Worm (Caenorhabditis elegans) whole organism, L2 larva: ENCODE measurements around the gene F57H12.5.

Experiments
- Y55F3AM.14 ChIP-seq: fragments of 200-800 bp; sonication (Bioruptor generic); optimal IDR thresholded peaks from 2 replicates; lab custom pipeline; 2018; ENCODE audit warnings: mild to moderate bottlenecking, missing genetic modification characterization, missing compliant biosample characterization
- lsy-2 ChIP-seq, 2 experiments: fragments of 150-350 bp in 1 of 2; sonication (generic microtip) in 1 of 2; optimal IDR thresholded peaks; 2 replicates each; lab custom pipeline; 2014 to 2017; ENCODE audit warnings: missing biosample characterization in 2 of 2, missing genetic modification characterization in 2 of 2
- ztf-4 ChIP-seq: fragments of 150-350 bp; optimal IDR thresholded peaks from 2 replicates; lab custom pipeline; 2014; ENCODE audit warnings: missing biosample characterization, missing genetic modification characterization

DNA sequence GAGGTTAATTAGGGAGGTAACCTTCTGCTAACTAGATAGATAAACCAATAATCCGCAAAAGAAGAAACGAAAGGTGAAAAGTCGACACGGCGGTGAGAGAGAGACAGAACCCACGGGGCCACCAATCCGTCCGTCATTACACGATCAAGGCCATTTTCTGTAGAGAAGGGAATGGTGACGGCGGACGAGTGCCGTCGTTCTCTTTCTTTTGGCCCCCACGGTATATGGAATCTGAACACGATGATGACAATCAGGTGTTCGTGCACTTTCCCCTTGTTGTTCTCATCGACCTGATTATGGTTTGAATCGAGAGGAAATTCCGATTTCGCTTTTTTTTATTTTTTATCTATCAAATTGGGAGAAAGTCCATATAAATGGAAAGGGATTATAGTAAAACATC lies 42.3 kb downstream of the F57H12.5 start:
- TF ChIP-seq ztf-4 (tag; lab: Kevin White, UChicago) (no peak), lsy-2 (tag; optimal IDR thresholded peaks at IDR 0.05; lab: Kevin White, UChicago) (no peak), Y55F3AM.14 (GFP tag; lab: Kevin White, UChicago) (no peak)
